Fruit fly (Drosophila melanogaster) whole organism, embryonic: ENCODE data around the gene sunz.

Experiments
- Abd-B ChIP-seq: fragments of 200-800 bp; sonication (Bioruptor generic); optimal IDR thresholded peaks from 2 replicates; lab custom pipeline; 2018; ENCODE audit warnings: missing biosample characterization, mild to moderate bottlenecking, missing genetic modification characterization, moderate library complexity
- Antp ChIP-seq: fragments of 200-800 bp; sonication (Bioruptor generic); optimal IDR thresholded peaks from 3 replicates; lab custom pipeline; 2016; ENCODE audit warnings: missing biosample characterization, missing genetic modification characterization
- Asciz ChIP-seq: fragments of 200-800 bp; sonication (Bioruptor generic); optimal IDR thresholded peaks from 2 replicates; lab custom pipeline; 2017; ENCODE audit warnings: missing biosample characterization, mild to moderate bottlenecking, missing genetic modification characterization, missing genetic modification reagents
- CG10274 ChIP-seq: fragments of 200-800 bp; sonication (Bioruptor generic); optimal IDR thresholded peaks from 3 replicates; lab custom pipeline; 2017; ENCODE audit warnings: missing biosample characterization, mild to moderate bottlenecking, missing genetic modification characterization
- CG11696 ChIP-seq: fragments of 200-800 bp; sonication (Bioruptor generic); IDR thresholded peaks from 2 replicates; pipeline ENCODE4 v1.3.6; 2022; ENCODE audit warnings: missing biosample characterization, missing genetic modification characterization
- CG15696 ChIP-seq: fragments of 200-800 bp; sonication (Bioruptor generic); optimal IDR thresholded peaks from 2 replicates; lab custom pipeline; 2019; ENCODE audit warnings: missing biosample characterization, mild to moderate bottlenecking, missing genetic modification characterization, moderate library complexity
- CG16779 ChIP-seq: fragments of 200-800 bp; sonication (Bioruptor generic); IDR thresholded peaks from 2 replicates; pipeline ENCODE4 v1.3.6; 2022; ENCODE audit warnings: missing biosample characterization, missing genetic modification characterization
- CG16813 ChIP-seq: fragments of 200-800 bp; sonication (Bioruptor generic); IDR thresholded peaks from 3 replicates; pipeline ENCODE4 v1.3.6; 2022; ENCODE audit warnings: missing biosample characterization, missing genetic modification characterization; ENCODE audit not compliant: partially characterized antibody
- CG17829 ChIP-seq: fragments of 200-800 bp; optimal IDR thresholded peaks from 2 replicates; lab custom pipeline; 2019; ENCODE audit warnings: missing biosample characterization, mild to moderate bottlenecking, missing genetic modification characterization, moderate library complexity
- CG18262 ChIP-seq: fragments of 200-800 bp; optimal IDR thresholded peaks from 3 replicates; lab custom pipeline; 2019; ENCODE audit warnings: missing biosample characterization, mild to moderate bottlenecking, missing genetic modification characterization, moderate library complexity
- CG2116 ChIP-seq: fragments of 200-800 bp; sonication (Bioruptor generic); optimal IDR thresholded peaks from 3 replicates; lab custom pipeline; 2018; ENCODE audit warnings: missing biosample characterization, mild to moderate bottlenecking, missing genetic modification characterization
- CG2199 ChIP-seq: fragments of 200-800 bp; sonication (Bioruptor generic); IDR thresholded peaks from 3 replicates; pipeline ENCODE4 v1.3.6; 2022; ENCODE audit warnings: missing biosample characterization, missing genetic modification characterization
- CG2712 ChIP-seq: fragments of 200-800 bp; optimal IDR thresholded peaks from 3 replicates; lab custom pipeline; 2019; ENCODE audit warnings: missing biosample characterization, mild to moderate bottlenecking, missing genetic modification characterization, moderate library complexity
- CG2889 ChIP-seq: fragments of 200-800 bp; sonication (Bioruptor generic); IDR thresholded peaks from 3 replicates; pipeline ENCODE4 v1.3.6; 2022; ENCODE audit warnings: missing biosample characterization, missing genetic modification characterization
- CG31441 ChIP-seq: fragments of 200-800 bp; sonication (Bioruptor generic); IDR thresholded peaks from 2 replicates; pipeline ENCODE4 v1.3.6; 2022; ENCODE audit warnings: missing biosample characterization, missing genetic modification characterization
- CG4360 ChIP-seq: fragments of 200-800 bp; sonication (Bioruptor generic); IDR thresholded peaks from 2 replicates; pipeline ENCODE4 v1.3.6; 2022; ENCODE audit warnings: missing biosample characterization, missing genetic modification characterization
- CG4404 ChIP-seq: fragments of 200-800 bp; sonication (Bioruptor generic); IDR thresholded peaks from 2 replicates; pipeline ENCODE4 v1.3.6; 2022; ENCODE audit warnings: missing biosample characterization, missing genetic modification characterization
- CG4617 ChIP-seq: fragments of 200-800 bp; sonication (Bioruptor generic); optimal IDR thresholded peaks from 3 replicates; lab custom pipeline; 2016; ENCODE audit warnings: missing biosample characterization, missing genetic modification characterization, borderline replicate concordance
- CG6813 ChIP-seq: fragments of 200-800 bp; sonication (Bioruptor generic); optimal IDR thresholded peaks from 2 replicates; lab custom pipeline; 2017; ENCODE audit warnings: missing biosample characterization, missing genetic modification characterization, mild to moderate bottlenecking, moderate library complexity, missing genetic modification reagents
- CG7372 ChIP-seq: fragments of 200-800 bp; sonication (Bioruptor generic); IDR thresholded peaks from 2 replicates; pipeline ENCODE4 v1.3.6; 2022; ENCODE audit warnings: missing biosample characterization, missing genetic modification characterization
- CG8924 ChIP-seq: fragments of 200-800 bp; optimal IDR thresholded peaks from 3 replicates; lab custom pipeline; 2019; ENCODE audit warnings: missing biosample characterization, mild to moderate bottlenecking, missing genetic modification characterization, moderate library complexity
- CG9727 ChIP-seq: fragments of 200-800 bp; sonication (Bioruptor generic); optimal IDR thresholded peaks from 3 replicates; lab custom pipeline; 2017; ENCODE audit warnings: missing biosample characterization, mild to moderate bottlenecking, missing genetic modification characterization
- CG9876 ChIP-seq: fragments of 200-800 bp; sonication (Bioruptor generic); optimal IDR thresholded peaks from 2 replicates; lab custom pipeline; 2016; ENCODE audit warnings: missing biosample characterization, missing genetic modification characterization
- CG9932 ChIP-seq: fragments of 200-800 bp; sonication (Bioruptor generic); IDR thresholded peaks from 2 replicates; pipeline ENCODE4 v1.3.6; 2022; ENCODE audit warnings: missing biosample characterization, missing genetic modification characterization
- HmgD ChIP-seq: fragments of 200-800 bp; sonication (Bioruptor generic); optimal IDR thresholded peaks from 3 replicates; lab custom pipeline; 2016; ENCODE audit warnings: missing biosample characterization, missing genetic modification characterization
- Hsf ChIP-seq: fragments of 200-800 bp; sonication (Bioruptor generic); optimal IDR thresholded peaks from 3 replicates; lab custom pipeline; 2016; ENCODE audit warnings: missing biosample characterization, missing genetic modification characterization
- Med ChIP-seq: fragments of 200-800 bp; sonication (Bioruptor generic); peaks from one replicate; lab custom pipeline; 2016; ENCODE audit warnings: missing biosample characterization, missing genetic modification characterization, mild to moderate bottlenecking, inconsistent platforms, moderate library complexity
- Sry-δ ChIP-seq: fragments of 200-800 bp; sonication (Bioruptor generic); optimal IDR thresholded peaks from 2 replicates; lab custom pipeline; 2016; ENCODE audit warnings: missing biosample characterization, missing genetic modification characterization
- Xrp1 ChIP-seq: fragments of 200-800 bp; sonication (Bioruptor generic); IDR thresholded peaks from 2 replicates; pipeline ENCODE4 v1.3.6; 2022; ENCODE audit warnings: missing biosample characterization, missing genetic modification characterization
- ac ChIP-seq: fragments of 200-800 bp; sonication (Bioruptor generic); optimal IDR thresholded peaks from 3 replicates; lab custom pipeline; 2017; ENCODE audit warnings: missing biosample characterization, mild to moderate bottlenecking, missing genetic modification characterization
- crp ChIP-seq, 2 experiments: fragments of 200-800 bp; sonication (Bioruptor generic); optimal IDR thresholded peaks; 2 replicates in 1 of 2; 3 replicates in 1 of 2; lab custom pipeline; 2017; ENCODE audit warnings: missing biosample characterization in 2 of 2, missing genetic modification characterization in 2 of 2, mild to moderate bottlenecking in 1 of 2, moderate library complexity in 1 of 2
- en ChIP-seq: fragments of 200-800 bp; sonication (Bioruptor generic); optimal IDR thresholded peaks from 2 replicates; lab custom pipeline; 2016; ENCODE audit warnings: missing biosample characterization, missing genetic modification characterization
- fd102C ChIP-seq: fragments of 200-800 bp; sonication (Bioruptor generic); optimal IDR thresholded peaks from 2 replicates; lab custom pipeline; 2018; ENCODE audit warnings: missing biosample characterization, mild to moderate bottlenecking, missing genetic modification characterization, moderate library complexity
- knrl ChIP-seq: fragments of 200-800 bp; sonication (Bioruptor generic); IDR thresholded peaks from 3 replicates; pipeline ENCODE4 v1.3.6; 2022; ENCODE audit warnings: missing biosample characterization, missing genetic modification characterization; ENCODE audit not compliant: partially characterized antibody
- lola ChIP-seq, 3 experiments: fragments of >200 bp in 2 of 3; fragments of 200-800 bp in 1 of 3; sonication (Bioruptor generic) in 1 of 3; optimal IDR thresholded peaks; 2 replicates each; lab custom pipeline; 2017 to 2019; ENCODE audit warnings: missing biosample characterization in 3 of 3, missing genetic modification characterization in 3 of 3, mild to moderate bottlenecking in 1 of 3, moderate library complexity in 1 of 3
- nmo ChIP-seq: fragments of 200-800 bp; sonication (Bioruptor generic); optimal IDR thresholded peaks from 2 replicates; lab custom pipeline; 2018; ENCODE audit warnings: missing biosample characterization, mild to moderate bottlenecking, missing genetic modification characterization, moderate library complexity
- org-1 ChIP-seq: fragments of 200-800 bp; sonication (Bioruptor generic); optimal IDR thresholded peaks from 2 replicates; lab custom pipeline; 2017; ENCODE audit warnings: missing biosample characterization, missing genetic modification characterization
- pfk ChIP-seq: fragments of 200-800 bp; sonication (Bioruptor generic); optimal IDR thresholded peaks from 2 replicates; lab custom pipeline; 2018; ENCODE audit warnings: missing biosample characterization, mild to moderate bottlenecking, missing genetic modification characterization, moderate library complexity
- prd ChIP-seq, 3 experiments: fragments of >200 bp in 2 of 3; fragments of 200-800 bp in 1 of 3; sonication (Bioruptor generic) in 1 of 3; optimal IDR thresholded peaks in 2 of 3; IDR thresholded peaks in 1 of 3; 2 replicates in 2 of 3; 3 replicates in 1 of 3; pipeline versions ENCODE4 v1.3.6 to Lab custom; 2017 to 2022; ENCODE audit warnings: missing biosample characterization in 1 of 3, missing genetic modification characterization in 1 of 3
- psq ChIP-seq: fragments of 200-800 bp; sonication (Bioruptor generic); optimal IDR thresholded peaks from 2 replicates; lab custom pipeline; 2017; ENCODE audit warnings: missing biosample characterization, missing genetic modification characterization
- sens ChIP-seq: fragments of 200-800 bp; sonication (Bioruptor generic); peaks from one replicate; lab custom pipeline; 2016; ENCODE audit warnings: missing biosample characterization, missing genetic modification characterization
- sob ChIP-seq: fragments of 200-800 bp; sonication (Bioruptor generic); IDR thresholded peaks from 2 replicates; pipeline ENCODE4 v1.3.6; 2022; ENCODE audit warnings: missing biosample characterization, missing genetic modification characterization
- tll ChIP-seq, 2 experiments: fragments of 200-800 bp in 1 of 2; fragments of >200 bp in 1 of 2; sonication (Bioruptor generic) in 1 of 2; optimal IDR thresholded peaks; 2 replicates each; lab custom pipeline; 2017 to 2019; ENCODE audit warnings: missing biosample characterization in 2 of 2, missing genetic modification characterization in 2 of 2, mild to moderate bottlenecking in 1 of 2, moderate library complexity in 1 of 2
- trem ChIP-seq: fragments of 200-800 bp; optimal IDR thresholded peaks from 3 replicates; lab custom pipeline; 2019; ENCODE audit warnings: missing biosample characterization, mild to moderate bottlenecking, missing genetic modification characterization, moderate library complexity
- wor ChIP-seq: fragments of 200-800 bp; sonication (Bioruptor generic); IDR thresholded peaks from 2 replicates; pipeline ENCODE4 v1.3.6; 2022; ENCODE audit warnings: missing biosample characterization, missing genetic modification characterization
- zen ChIP-seq: fragments of 200-800 bp; sonication (Bioruptor generic); optimal IDR thresholded peaks from 3 replicates; lab custom pipeline; 2018; ENCODE audit warnings: missing biosample characterization, mild to moderate bottlenecking, missing genetic modification characterization, moderate library complexity
- zf30C ChIP-seq: fragments of 200-800 bp; sonication (Bioruptor generic); optimal IDR thresholded peaks from 3 replicates; lab custom pipeline; 2018; ENCODE audit warnings: missing biosample characterization, mild to moderate bottlenecking, missing genetic modification characterization

The sunz gene

DNA sequence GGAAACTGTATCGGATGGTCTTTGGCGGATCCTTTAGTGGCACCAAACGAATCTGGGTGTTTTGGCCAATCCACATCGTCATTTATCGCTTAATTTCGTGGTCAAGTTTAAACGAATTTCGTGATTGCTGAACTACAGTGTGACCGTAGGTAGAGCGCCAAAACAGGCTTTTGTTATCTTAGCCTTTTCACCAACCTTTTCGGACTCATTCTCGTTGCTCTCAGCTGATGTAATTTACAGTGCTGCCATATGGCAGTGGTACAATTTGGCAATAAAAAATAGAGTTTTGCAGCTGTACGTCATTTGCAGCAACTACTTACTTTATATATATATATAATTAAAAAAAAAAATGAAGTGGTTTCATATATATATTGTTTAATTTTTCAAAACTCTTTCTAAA is 30.0 kb downstream of the sunz start, which contains the start of gene agt (continued):
- TF ChIP-seq CG4617 (GFP tag; lab: Kevin White, UChicago) (peak; percentile 15), Asciz (no peak), CG11696 (GFP tag; lab: Robert Waterston, UW) (no peak), psq (no peak), nmo (GFP tag; lab: Kevin White, UChicago) (peak; percentile 28), CG10274 (no peak), CG16779 (GFP tag; lab: Robert Waterston, UW) (no peak), Antp (GFP tag; lab: Kevin White, UChicago) (no peak), knrl (GFP tag; lab: Robert Waterston, UW) (peak; percentile 42; the same call in 1 of the 3 replicates), HmgD (GFP tag; lab: Kevin White, UChicago) (peak; percentile 61), CG31441 (GFP tag; lab: Robert Waterston, UW) (0 out of 2 replicates have a peak, but pooled peaks have one; percentile 17), CG2116 (peak; percentile 54), crp (GFP tag; optimal IDR thresholded peaks at IDR 0.05; lab: Kevin White, UChicago) (peak; percentile 46 to 93), sob (GFP tag; lab: Robert Waterston, UW) (no peak), CG6813 (no peak)

DNA sequence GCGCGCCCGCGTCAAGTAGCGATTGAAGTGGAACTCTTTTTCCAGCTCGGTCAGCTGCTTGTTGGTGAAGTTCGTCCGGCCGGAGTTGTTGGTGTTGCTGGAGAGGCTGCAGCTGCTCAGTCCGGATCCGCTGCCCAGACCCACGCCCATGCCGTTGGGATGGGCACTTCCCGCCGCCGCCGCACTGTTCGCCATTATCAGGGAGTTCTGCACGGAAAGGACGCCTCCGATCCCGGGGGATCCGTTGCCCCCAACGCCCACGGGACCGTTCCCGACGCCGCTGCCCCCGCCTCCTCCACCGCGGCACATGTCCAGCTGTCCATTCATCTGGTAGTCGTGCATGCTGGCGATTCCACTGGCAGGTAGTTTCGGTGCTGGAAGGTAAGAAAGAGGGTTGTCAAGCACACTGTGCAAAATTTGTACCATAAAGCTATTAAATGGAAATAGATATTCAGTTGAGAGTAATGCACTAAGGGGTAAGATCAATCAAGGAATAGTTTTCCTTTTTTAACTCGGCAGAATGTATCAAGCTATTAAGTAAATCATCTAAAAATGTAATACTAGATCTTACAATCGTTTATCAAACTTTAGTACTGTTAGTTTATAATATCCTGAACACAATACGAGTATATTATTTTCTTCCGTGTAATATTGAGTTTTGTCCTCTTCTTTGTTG is 32.8 kb downstream of the sunz start:
- TF ChIP-seq zf30C (GFP tag; lab: Kevin White, UChicago) (peak; percentile 91), org-1 (GFP tag; lab: Kevin White, UChicago) (no peak), CG18262 (peak; percentile 21), CG9932 (GFP tag; lab: Robert Waterston, UW) (0 out of 2 replicates have a peak, but pooled peaks have one; percentile 37), trem (tag; lab: Kevin White, UChicago) (peak; percentile 14), CG2199 (GFP tag; lab: Robert Waterston, UW) (no peak), CG4617 (GFP tag; lab: Kevin White, UChicago) (no peak), CG9876 (GFP tag; lab: Kevin White, UChicago) (no peak), Sry-δ (GFP tag; lab: Kevin White, UChicago) (no peak), prd (optimal IDR thresholded peaks at IDR 0.05; lab: Kevin White, UChicago) (no peak), prd (GFP tag; IDR thresholded peaks at IDR 0.05; lab: Robert Waterston, UW) (peak; percentile 63; the same call in 2 of the 3 replicates), Abd-B (GFP tag; lab: Kevin White, UChicago) (no peak), tll (GFP tag; optimal IDR thresholded peaks at IDR 0.05; lab: Kevin White, UChicago) (peak in 1 of 2 experiments; percentile 46), Xrp1 (GFP tag; lab: Robert Waterston, UW) (peak; percentile 41; the same call in 1 of the 2 replicates), fd102C (peak; percentile 10), CG7372 (GFP tag; lab: Robert Waterston, UW) (no peak), sens (GFP tag; lab: Kevin White, UChicago) (peak; percentile 68), Med (GFP tag; lab: Kevin White, UChicago) (peak; percentile 62), CG9727 (GFP tag; lab: Kevin White, UChicago) (peak; percentile 35), CG2889 (GFP tag; lab: Robert Waterston, UW) (peak; percentile 18; the same call in 1 of the 3 replicates), CG17829 (tag; lab: Kevin White, UChicago) (peak; percentile 9), Asciz (no peak), lola (GFP tag; optimal IDR thresholded peaks at IDR 0.05; lab: Kevin White, UChicago) (peak in 1 of 3 experiments; percentile 51), CG8924 (tag; lab: Kevin White, UChicago) (peak; percentile 13), en (no peak), CG16813 (GFP tag; lab: Robert Waterston, UW) (0 out of 3 replicates have a peak, but pooled peaks have one; percentile 21), CG2712 (peak; percentile 47), ac (peak; percentile 25), Hsf (GFP tag; lab: Kevin White, UChicago) (no peak), CG4404 (GFP tag; lab: Robert Waterston, UW) (peak; percentile 48; the same call in 1 of the 2 replicates), CG4360 (no peak), wor (GFP tag; lab: Robert Waterston, UW) (no peak), pfk (GFP tag; lab: Kevin White, UChicago) (no peak), zen (tag; lab: Kevin White, UChicago) (peak; percentile 45), CG15696 (tag; lab: Kevin White, UChicago) (peak; percentile 82)
